Fruit fly (Drosophila melanogaster): Measurements from ENCODE around the gene MsrA.

dm6 chr3L:15562727-15563057, 51.8 kb downstream of the MsrA start:
- TF ChIP-seq insv (optimal IDR thresholded peaks at IDR 0.05), result no peak
- no peak for TF ChIP-seq ttk (optimal IDR thresholded peaks at IDR 0.05)
- TF ChIP-seq h (optimal IDR thresholded peaks at IDR 0.05), result no peak
- TF ChIP-seq psq (optimal IDR thresholded peaks at IDR 0.05), result no peak
